Worm (Caenorhabditis elegans) whole organism, mixed stage, embryonic: ENCODE results near the gene C42D8.1.

Source experiments
- M03D4.4 ChIP-seq: sonication (generic microtip); optimal IDR thresholded peaks from 2 replicates; lab custom pipeline; 2017; ENCODE audit warnings: mild to moderate bottlenecking, missing genetic modification characterization, missing compliant biosample characterization
- ceh-83 ChIP-seq: fragments of 200-800 bp; sonication (Bioruptor generic); optimal IDR thresholded peaks from 2 replicates; lab custom pipeline; 2018; ENCODE audit warnings: mild to moderate bottlenecking, missing genetic modification characterization, missing compliant biosample characterization
- elt-1 ChIP-seq: sonication (generic microtip); optimal IDR thresholded peaks from 2 replicates; lab custom pipeline; 2017; ENCODE audit warnings: missing genetic modification characterization, mild to moderate bottlenecking, missing compliant biosample characterization, antibody characterized with exemption, moderate library complexity, borderline replicate concordance; ENCODE audit not compliant: insufficient read depth
- ham-2 ChIP-seq: fragments of 200-800 bp; sonication (Bioruptor generic); optimal IDR thresholded peaks from 2 replicates; lab custom pipeline; 2018; ENCODE audit warnings: mild to moderate bottlenecking, missing genetic modification characterization, missing compliant biosample characterization
- lin-13 ChIP-seq: fragments of 150-350 bp; optimal IDR thresholded peaks from 2 replicates; lab custom pipeline; 2014; ENCODE audit warnings: missing biosample characterization, missing genetic modification characterization
- mab-5 ChIP-seq: fragments of 150-350 bp; optimal IDR thresholded peaks from 2 replicates; lab custom pipeline; 2014; ENCODE audit warnings: missing biosample characterization, missing genetic modification characterization
- mep-1 ChIP-seq: fragments of 150-350 bp; optimal IDR thresholded peaks from 2 replicates; lab custom pipeline; 2017; ENCODE audit warnings: missing biosample characterization, missing genetic modification reagents, missing genetic modification characterization, inconsistent platforms
- nhr-2 ChIP-seq: fragments of 150-350 bp; optimal IDR thresholded peaks from 2 replicates; lab custom pipeline; 2014; ENCODE audit warnings: missing biosample characterization, missing genetic modification characterization
- nhr-28 ChIP-seq: fragments of 150-350 bp; optimal IDR thresholded peaks from 2 replicates; lab custom pipeline; 2014; ENCODE audit warnings: missing biosample characterization, missing genetic modification characterization
- pha-4 ChIP-seq: fragments of 150-350 bp; optimal IDR thresholded peaks from 2 replicates; lab custom pipeline; 2018; ENCODE audit warnings: missing biosample characterization, missing genetic modification reagents, missing genetic modification characterization
- snpc-4 ChIP-seq: fragments of 150-350 bp; optimal IDR thresholded peaks from 2 replicates; lab custom pipeline; 2014; ENCODE audit warnings: missing biosample characterization, missing genetic modification characterization
- sptf-1 ChIP-seq: sonication (generic microtip); optimal IDR thresholded peaks from 2 replicates; lab custom pipeline; 2017; ENCODE audit warnings: mild to moderate bottlenecking, missing genetic modification characterization, moderate library complexity, missing compliant biosample characterization
- unc-62 ChIP-seq: fragments of 150-350 bp; optimal IDR thresholded peaks from 2 replicates; lab custom pipeline; 2014; ENCODE audit warnings: missing biosample characterization, missing genetic modification reagents, missing genetic modification characterization
- zip-8 ChIP-seq: fragments of 150-350 bp; optimal IDR thresholded peaks from 2 replicates; lab custom pipeline; 2014; ENCODE audit warnings: missing biosample characterization, missing genetic modification characterization

- TF ChIP-seq elt-1 (tag; lab: Kevin White, UChicago), result no peak
- no peak for TF ChIP-seq mab-5 (tag; lab: Kevin White, UChicago)
- no peak for TF ChIP-seq unc-62 (GFP tag; lab: Kevin White, UChicago)
- peak; percentile 54 for TF ChIP-seq pha-4 (tag; lab: Kevin White, UChicago)
- TF ChIP-seq M03D4.4 (tag; lab: Kevin White, UChicago), result peak; percentile 32
- TF ChIP-seq lin-13, result no peak
- no peak for TF ChIP-seq zip-8 (tag; lab: Kevin White, UChicago)
- TF ChIP-seq nhr-2 (tag; lab: Kevin White, UChicago), result peak; percentile 80
- no peak for TF ChIP-seq mep-1 (tag; lab: Kevin White, UChicago)
- TF ChIP-seq snpc-4 (tag; lab: Kevin White, UChicago), result no peak
- TF ChIP-seq sptf-1 (tag; lab: Kevin White, UChicago), result no peak
- peak; percentile 1 for TF ChIP-seq ham-2 (GFP tag; lab: Kevin White, UChicago)
- no peak for TF ChIP-seq nhr-28
- no peak for TF ChIP-seq ceh-83 (GFP tag; lab: Kevin White, UChicago)
Observed at ce11 chrX:5122791-5123414, 13.6 kb downstream of the C42D8.1 start.
